Comparison of ENCODE assay signal across 3 fruit fly cellular contexts in genomic region chr3L:21013465-21013864, dm6.
TF ChIP-seq lines count a peak whose summit lies in the region.

No protein-coding gene starts in this region.

TF ChIP-seq in whole organism, embryonic, 481 proteins besides CTCF, POLR2A, EP300 and RAD21 (continued from another document):
- TF ChIP-seq kni (GFP tag; optimal IDR thresholded peaks at IDR 0.05; lab: Kevin White, UChicago) (peak; percentile 8), rib (GFP tag; IDR thresholded peaks at IDR 0.05; lab: Robert Waterston, UW) (0 out of 2 replicates have a peak, but pooled peaks have one; percentile 36), crc (GFP tag; optimal IDR thresholded peaks at IDR 0.05; lab: Kevin White, UChicago) (no peak), Stat92E (GFP tag; optimal IDR thresholded peaks at IDR 0.05; lab: Kevin White, UChicago) (peak in 1 of 3 experiments; percentile 5), Ravus (GFP tag; IDR thresholded peaks at IDR 0.05; lab: Robert Waterston, UW) (no peak), cg (GFP tag; optimal IDR thresholded peaks at IDR 0.05; lab: Kevin White, UChicago) (peak; percentile 12), CG2875 (GFP tag; optimal IDR thresholded peaks at IDR 0.05; lab: Kevin White, UChicago) (no peak), btn (GFP tag; optimal IDR thresholded peaks at IDR 0.05; lab: Kevin White, UChicago) (no peak), CG14050 (GFP tag; IDR thresholded peaks at IDR 0.05; lab: Robert Waterston, UW) (no peak), CG12299 (tag; optimal IDR thresholded peaks at IDR 0.05; lab: Kevin White, UChicago) (no peak), nom (GFP tag; optimal IDR thresholded peaks at IDR 0.05; lab: Kevin White, UChicago) (peak; percentile 70), sqz (GFP tag; optimal IDR thresholded peaks at IDR 0.05; lab: Kevin White, UChicago) (peak; percentile 59)

TF ChIP-seq in whole organism, prepupa, 60 proteins besides CTCF, POLR2A, EP300 and RAD21 (continued from another document):
- TF ChIP-seq CG10631 (GFP tag; optimal IDR thresholded peaks at IDR 0.05; lab: Kevin White, UChicago) (no peak), CG11762 (GFP tag; optimal IDR thresholded peaks at IDR 0.05; lab: Kevin White, UChicago; ENCODE audit: insufficient read depth) (no peak), CG8119 (GFP tag; IDR thresholded peaks at IDR 0.05; lab: Robert Waterston, UW) (peak; percentile 38; the same call in 1 of the 3 replicates), Sox15 (GFP tag; optimal IDR thresholded peaks at IDR 0.05; lab: Kevin White, UChicago) (no peak), Eip93F (GFP tag; optimal IDR thresholded peaks at IDR 0.05; lab: Kevin White, UChicago) (peak; percentile 12), ss (GFP tag; optimal IDR thresholded peaks at IDR 0.05; lab: Kevin White, UChicago) (peak; percentile 63 to 69), CG8632 (GFP tag; optimal IDR thresholded peaks at IDR 0.05; lab: Kevin White, UChicago) (no peak), CG16779 (tag; optimal IDR thresholded peaks at IDR 0.05; lab: Kevin White, UChicago) (no peak), CG4318 (GFP tag; optimal IDR thresholded peaks at IDR 0.05; lab: Kevin White, UChicago) (no peak), Met (GFP tag; optimal IDR thresholded peaks at IDR 0.05; lab: Kevin White, UChicago) (no peak), CG32006 (GFP tag; optimal IDR thresholded peaks at IDR 0.05; lab: Kevin White, UChicago) (no peak), Gug (GFP tag; IDR thresholded peaks at IDR 0.05; lab: Robert Waterston, UW) (no peak), fd59A (GFP tag; optimal IDR thresholded peaks at IDR 0.05; lab: Kevin White, UChicago) (no peak), CG7368 (GFP tag; optimal IDR thresholded peaks at IDR 0.05; lab: Kevin White, UChicago) (no peak), net (GFP tag; optimal IDR thresholded peaks at IDR 0.05; lab: Kevin White, UChicago) (no peak), CG6276 (GFP tag; optimal IDR thresholded peaks at IDR 0.05; lab: Kevin White, UChicago) (peak; percentile 20), CG9139 (GFP tag; optimal IDR thresholded peaks at IDR 0.05; lab: Kevin White, UChicago) (peak; percentile 64), Hr39 (GFP tag; optimal IDR thresholded peaks at IDR 0.05; lab: Kevin White, UChicago) (no peak), dsx (GFP tag; optimal IDR thresholded peaks at IDR 0.05; lab: Kevin White, UChicago; ENCODE audit: poor library complexity, severe bottlenecking) (peak; percentile 70), cyc (GFP tag; optimal IDR thresholded peaks at IDR 0.05; lab: Kevin White, UChicago) (no peak), fkh (GFP tag; optimal IDR thresholded peaks at IDR 0.05; lab: Kevin White, UChicago) (no peak), spab (GFP tag; optimal IDR thresholded peaks at IDR 0.05; lab: Kevin White, UChicago) (peak; percentile 17), CG6792 (GFP tag; optimal IDR thresholded peaks at IDR 0.05; lab: Kevin White, UChicago) (no peak), Hr38 (GFP tag; optimal IDR thresholded peaks at IDR 0.05; lab: Kevin White, UChicago) (no peak), CG11902 (GFP tag; optimal IDR thresholded peaks at IDR 0.05; lab: Kevin White, UChicago) (no peak), Eip75B (GFP tag; optimal IDR thresholded peaks at IDR 0.05; lab: Kevin White, UChicago) (no peak), CG10669 (GFP tag; optimal IDR thresholded peaks at IDR 0.05; lab: Kevin White, UChicago) (no peak), Sox102F (GFP tag; optimal IDR thresholded peaks at IDR 0.05; lab: Kevin White, UChicago) (peak; percentile 37), acj6 (GFP tag; optimal IDR thresholded peaks at IDR 0.05; lab: Kevin White, UChicago) (no peak), dac (GFP tag; optimal IDR thresholded peaks at IDR 0.05; lab: Kevin White, UChicago) (no peak), vri (GFP tag; optimal IDR thresholded peaks at IDR 0.05; lab: Kevin White, UChicago) (no peak), CG1621 (tag; optimal IDR thresholded peaks at IDR 0.05; lab: Kevin White, UChicago) (peak; percentile 38), Sox14 (GFP tag; optimal IDR thresholded peaks at IDR 0.05; lab: Kevin White, UChicago) (no peak), fd85E (GFP tag; optimal IDR thresholded peaks at IDR 0.05; lab: Kevin White, UChicago) (no peak), Smox (GFP tag; optimal IDR thresholded peaks at IDR 0.05; lab: Kevin White, UChicago) (no peak)
TF ChIP-seq in whole organism, prepupa: peak in this region for 17.

TF ChIP-seq in whole organism, wandering third instar larva, 38 proteins besides CTCF, POLR2A, EP300 and RAD21 (continued from another document):
- TF ChIP-seq fru (GFP tag; optimal IDR thresholded peaks at IDR 0.05; lab: Kevin White, UChicago) (peak; percentile 64), Sp1 (GFP tag; optimal IDR thresholded peaks at IDR 0.05; lab: Kevin White, UChicago) (peak; percentile 56), dl (GFP tag; optimal IDR thresholded peaks at IDR 0.05; lab: Kevin White, UChicago; ENCODE audit: insufficient read depth in 1 of 2, partially characterized antibody in 2 of 2) (no peak)
